Worm (Caenorhabditis elegans): Measurements from ENCODE around the gene spp-7.

ce11 chrIV:5391507-5392057, 24.0 kb downstream of the spp-7 start, which contains the start of the genes htp-1 and ZK616.5:
- TF ChIP-seq aptf-2 (GFP tag; conservative IDR thresholded peaks at IDR 0.05) (no peak), cebp-1 (GFP tag; IDR thresholded peaks at IDR 0.05) (no peak), cebp-1 (tag; optimal IDR thresholded peaks at IDR 0.05) (no peak), aptf-3 (GFP tag; IDR thresholded peaks at IDR 0.05) (no peak)

Measured in whole organism, young adult.